Worm (Caenorhabditis elegans) whole organism, L3 larva: ENCODE results near the gene K12H4.6.

Experiments
- hmg-11 ChIP-seq: sonication (generic microtip); optimal IDR thresholded peaks from 2 replicates; lab custom pipeline; 2016; ENCODE audit warnings: missing genetic modification characterization, missing compliant biosample characterization
- jun-1 ChIP-seq: fragments of 150-350 bp; optimal IDR thresholded peaks from 2 replicates; lab custom pipeline; 2014; ENCODE audit warnings: missing biosample characterization, missing genetic modification reagents, missing genetic modification characterization
- nhr-77 ChIP-seq: fragments of 150-350 bp; optimal IDR thresholded peaks from 2 replicates; lab custom pipeline; 2014; ENCODE audit warnings: missing biosample characterization, missing genetic modification characterization

ce11 chrIII:8077180-8077579 is 34.5 kb upstream of the K12H4.6 start:
- TF ChIP-seq nhr-77 (tag; lab: Kevin White, UChicago) (no peak), hmg-11 (no peak), jun-1 (tag; lab: Kevin White, UChicago) (no peak)
